Fruit fly (Drosophila melanogaster) whole organism, prepupa: Measurements from ENCODE around the gene CG9427.

Experiments
- CG16779 ChIP-seq: fragments of 200-800 bp; sonication (Bioruptor generic); optimal IDR thresholded peaks from 3 replicates; lab custom pipeline; 2017; ENCODE audit warnings: missing biosample characterization, mild to moderate bottlenecking, missing genetic modification characterization
- CG4318 ChIP-seq: fragments of 200-800 bp; sonication (Bioruptor generic); optimal IDR thresholded peaks from 3 replicates; lab custom pipeline; 2017; ENCODE audit warnings: missing biosample characterization, mild to moderate bottlenecking, missing genetic modification characterization
- CG7368 ChIP-seq: fragments of 200-800 bp; sonication (Bioruptor generic); optimal IDR thresholded peaks from 3 replicates; lab custom pipeline; 2016; ENCODE audit warnings: missing biosample characterization, missing genetic modification characterization
- Hr4 ChIP-seq: fragments of 200-800 bp; sonication (Bioruptor generic); optimal IDR thresholded peaks from 3 replicates; lab custom pipeline; 2016; ENCODE audit warnings: missing biosample characterization, missing genetic modification characterization

dm6 chr3R:9620278-9620677 is 6.5 kb downstream of the CG9427 start:
- TF ChIP-seq CG7368 (GFP tag; lab: Kevin White, UChicago), result no peak
- TF ChIP-seq CG4318 (GFP tag; lab: Kevin White, UChicago), result no peak
- no peak for TF ChIP-seq Hr4
- TF ChIP-seq CG16779, result no peak
